Worm (Caenorhabditis elegans) whole organism, late embryonic: ENCODE measurements around the gene srh-297.

Experiments used
- C08G9.2 ChIP-seq: sonication (generic microtip); optimal IDR thresholded peaks from 2 replicates; lab custom pipeline; 2016; ENCODE audit warnings: mild to moderate bottlenecking, missing genetic modification characterization, moderate library complexity, missing compliant biosample characterization
- C38D4.7 ChIP-seq: fragments of 200-800 bp; sonication (Bioruptor generic); optimal IDR thresholded peaks from 2 replicates; lab custom pipeline; 2018; ENCODE audit warnings: mild to moderate bottlenecking, missing genetic modification characterization, moderate library complexity, missing compliant biosample characterization
- ama-1 ChIP-seq: fragments of 150-350 bp; optimal IDR thresholded peaks from 2 replicates; lab custom pipeline; 2014
- ceh-22 ChIP-seq: sonication (generic microtip); optimal IDR thresholded peaks from 2 replicates; lab custom pipeline; 2017; ENCODE audit warnings: missing biosample characterization, missing genetic modification characterization
- ceh-31 ChIP-seq: sonication (generic microtip); optimal IDR thresholded peaks from 2 replicates; lab custom pipeline; 2016; ENCODE audit warnings: missing genetic modification characterization, missing compliant biosample characterization
- fkh-10 ChIP-seq: fragments of 150-350 bp; optimal IDR thresholded peaks from 2 replicates; lab custom pipeline; 2014; ENCODE audit warnings: missing biosample characterization, missing genetic modification reagents, missing genetic modification characterization
- gmeb-2 ChIP-seq: sonication (generic microtip); optimal IDR thresholded peaks from 2 replicates; lab custom pipeline; 2016; ENCODE audit warnings: missing genetic modification characterization, inconsistent platforms, missing compliant biosample characterization
- nhr-11 ChIP-seq: fragments of 150-350 bp; optimal IDR thresholded peaks from 2 replicates; lab custom pipeline; 2014; ENCODE audit warnings: missing biosample characterization, missing genetic modification characterization
- odd-2 ChIP-seq: sonication (generic microtip); optimal IDR thresholded peaks from 2 replicates; lab custom pipeline; 2017; ENCODE audit warnings: antibody characterized with exemption, mild to moderate bottlenecking, missing genetic modification characterization, missing compliant biosample characterization
- pag-3 ChIP-seq: sonication (generic microtip); optimal IDR thresholded peaks from 2 replicates; lab custom pipeline; 2016; ENCODE audit warnings: missing compliant biosample characterization, missing genetic modification characterization, borderline replicate concordance
- pax-1 ChIP-seq: fragments of 150-350 bp; optimal IDR thresholded peaks from 2 replicates; lab custom pipeline; 2014; ENCODE audit warnings: missing biosample characterization, missing genetic modification characterization
- pha-4 ChIP-seq: fragments of 150-350 bp; optimal IDR thresholded peaks from 2 replicates; lab custom pipeline; 2018; ENCODE audit warnings: missing biosample characterization, missing genetic modification reagents, missing genetic modification characterization
- sox-4 ChIP-seq: sonication (generic microtip); optimal IDR thresholded peaks from 2 replicates; lab custom pipeline; 2017; ENCODE audit warnings: mild to moderate bottlenecking, missing genetic modification characterization, inconsistent platforms, missing compliant biosample characterization
- unc-55 ChIP-seq: sonication (generic microtip); optimal IDR thresholded peaks from 2 replicates; lab custom pipeline; 2017; ENCODE audit warnings: missing biosample characterization, missing genetic modification reagents, missing genetic modification characterization

- TF ChIP-seq pha-4 = no peak
- TF ChIP-seq ama-1 (lab: Kevin White, UChicago) = no peak
- TF ChIP-seq pax-1 (tag; lab: Kevin White, UChicago) = no peak
- TF ChIP-seq pag-3 (tag; lab: Kevin White, UChicago) = no peak
- no peak for TF ChIP-seq ceh-22 (tag; lab: Kevin White, UChicago)
- TF ChIP-seq sox-4 (tag; lab: Kevin White, UChicago) = no peak
- TF ChIP-seq C38D4.7 (GFP tag; lab: Kevin White, UChicago) = no peak
- no peak for TF ChIP-seq C08G9.2 (tag; lab: Kevin White, UChicago)
- no peak for TF ChIP-seq gmeb-2
- no peak for TF ChIP-seq ceh-31
- no peak for TF ChIP-seq unc-55
- no peak for TF ChIP-seq odd-2
- no peak for TF ChIP-seq nhr-11 (tag; lab: Kevin White, UChicago)
- TF ChIP-seq fkh-10 = no peak
Measured at ce11 chrII:3244758-3245157, 14.4 kb upstream of the srh-297 start.
